Worm (Caenorhabditis elegans) whole organism, mixed stage, embryonic: ENCODE measurements around the gene T24D8.6.

Experiments used
- M03D4.4 ChIP-seq: sonication (generic microtip); optimal IDR thresholded peaks from 2 replicates; lab custom pipeline; 2017; ENCODE audit warnings: mild to moderate bottlenecking, missing genetic modification characterization, missing compliant biosample characterization
- bed-3 ChIP-seq: fragments of 200-800 bp; sonication (Bioruptor generic); optimal IDR thresholded peaks from 3 replicates; lab custom pipeline; 2018; ENCODE audit warnings: mild to moderate bottlenecking, missing genetic modification characterization, moderate library complexity, missing compliant biosample characterization
- blmp-1 ChIP-seq: fragments of 150-350 bp; optimal IDR thresholded peaks from 2 replicates; lab custom pipeline; 2014; ENCODE audit warnings: missing biosample characterization, missing genetic modification characterization
- ceh-39 ChIP-seq: fragments of 150-350 bp; optimal IDR thresholded peaks from 2 replicates; lab custom pipeline; 2014; ENCODE audit warnings: missing biosample characterization, missing genetic modification characterization
- ceh-43 ChIP-seq: fragments of 200-800 bp; sonication (Bioruptor generic); optimal IDR thresholded peaks from 2 replicates; lab custom pipeline; 2018; ENCODE audit warnings: mild to moderate bottlenecking, missing genetic modification characterization, moderate library complexity, missing compliant biosample characterization
- ceh-83 ChIP-seq: fragments of 200-800 bp; sonication (Bioruptor generic); optimal IDR thresholded peaks from 2 replicates; lab custom pipeline; 2018; ENCODE audit warnings: mild to moderate bottlenecking, missing genetic modification characterization, missing compliant biosample characterization
- ces-1 ChIP-seq: fragments of 150-350 bp; optimal IDR thresholded peaks from 2 replicates; lab custom pipeline; 2014; ENCODE audit warnings: missing biosample characterization, missing genetic modification reagents, missing genetic modification characterization
- cnd-1 ChIP-seq: fragments of 200-800 bp; sonication (Bioruptor generic); optimal IDR thresholded peaks from 2 replicates; lab custom pipeline; 2018; ENCODE audit warnings: mild to moderate bottlenecking, missing genetic modification characterization, missing compliant biosample characterization
- drap-1 ChIP-seq: fragments of 200-800 bp; sonication (Bioruptor generic); optimal IDR thresholded peaks from 3 replicates; lab custom pipeline; 2018; ENCODE audit warnings: mild to moderate bottlenecking, missing genetic modification characterization, missing compliant biosample characterization
- elt-1 ChIP-seq: sonication (generic microtip); optimal IDR thresholded peaks from 2 replicates; lab custom pipeline; 2017; ENCODE audit warnings: missing genetic modification characterization, mild to moderate bottlenecking, missing compliant biosample characterization, antibody characterized with exemption, moderate library complexity, borderline replicate concordance; ENCODE audit not compliant: insufficient read depth
- ham-2 ChIP-seq: fragments of 200-800 bp; sonication (Bioruptor generic); optimal IDR thresholded peaks from 2 replicates; lab custom pipeline; 2018; ENCODE audit warnings: mild to moderate bottlenecking, missing genetic modification characterization, missing compliant biosample characterization
- hlh-1 ChIP-seq: fragments of 150-350 bp; optimal IDR thresholded peaks from 2 replicates; lab custom pipeline; 2014; ENCODE audit warnings: missing biosample characterization, missing genetic modification reagents, missing genetic modification characterization
- lin-13 ChIP-seq: fragments of 150-350 bp; optimal IDR thresholded peaks from 2 replicates; lab custom pipeline; 2014; ENCODE audit warnings: missing biosample characterization, missing genetic modification characterization
- lin-32 ChIP-seq: fragments of 200-800 bp; sonication (Bioruptor generic); optimal IDR thresholded peaks from 2 replicates; lab custom pipeline; 2018; ENCODE audit warnings: mild to moderate bottlenecking, missing genetic modification characterization, missing compliant biosample characterization
- mab-5 ChIP-seq: fragments of 150-350 bp; optimal IDR thresholded peaks from 2 replicates; lab custom pipeline; 2014; ENCODE audit warnings: missing biosample characterization, missing genetic modification characterization
- mep-1 ChIP-seq: fragments of 150-350 bp; optimal IDR thresholded peaks from 2 replicates; lab custom pipeline; 2017; ENCODE audit warnings: missing biosample characterization, missing genetic modification reagents, missing genetic modification characterization, inconsistent platforms
- mls-2 ChIP-seq: sonication (generic microtip); optimal IDR thresholded peaks from 2 replicates; lab custom pipeline; 2016; ENCODE audit warnings: mild to moderate bottlenecking, missing genetic modification characterization, moderate library complexity, missing compliant biosample characterization
- nhr-12 ChIP-seq: fragments of 150-350 bp; optimal IDR thresholded peaks from 2 replicates; lab custom pipeline; 2014; ENCODE audit warnings: missing biosample characterization, missing genetic modification characterization
- nhr-2 ChIP-seq: fragments of 150-350 bp; optimal IDR thresholded peaks from 2 replicates; lab custom pipeline; 2014; ENCODE audit warnings: missing biosample characterization, missing genetic modification characterization
- nhr-237 ChIP-seq: fragments of 150-350 bp; optimal IDR thresholded peaks from 2 replicates; lab custom pipeline; 2014; ENCODE audit warnings: missing biosample characterization, missing genetic modification characterization
- nhr-28 ChIP-seq: fragments of 150-350 bp; optimal IDR thresholded peaks from 2 replicates; lab custom pipeline; 2014; ENCODE audit warnings: missing biosample characterization, missing genetic modification characterization
- nhr-76 ChIP-seq: sonication (generic microtip); optimal IDR thresholded peaks from 2 replicates; lab custom pipeline; 2017; ENCODE audit warnings: missing biosample characterization, missing genetic modification characterization
- pha-4 ChIP-seq: fragments of 150-350 bp; optimal IDR thresholded peaks from 2 replicates; lab custom pipeline; 2018; ENCODE audit warnings: missing biosample characterization, missing genetic modification reagents, missing genetic modification characterization
- sem-2 ChIP-seq: fragments of 200-800 bp; sonication (Bioruptor generic); optimal IDR thresholded peaks from 2 replicates; lab custom pipeline; 2018; ENCODE audit warnings: mild to moderate bottlenecking, missing genetic modification characterization, missing compliant biosample characterization
- snpc-4 ChIP-seq: fragments of 150-350 bp; optimal IDR thresholded peaks from 2 replicates; lab custom pipeline; 2014; ENCODE audit warnings: missing biosample characterization, missing genetic modification characterization
- sptf-1 ChIP-seq: sonication (generic microtip); optimal IDR thresholded peaks from 2 replicates; lab custom pipeline; 2017; ENCODE audit warnings: mild to moderate bottlenecking, missing genetic modification characterization, moderate library complexity, missing compliant biosample characterization
- tbx-8 ChIP-seq: fragments of 200-800 bp; sonication (Bioruptor generic); optimal IDR thresholded peaks from 2 replicates; lab custom pipeline; 2018; ENCODE audit warnings: mild to moderate bottlenecking, missing genetic modification characterization, moderate library complexity, missing compliant biosample characterization
- unc-120 ChIP-seq: sonication (generic microtip); optimal IDR thresholded peaks from 2 replicates; lab custom pipeline; 2017; ENCODE audit warnings: missing genetic modification characterization, missing compliant biosample characterization; ENCODE audit not compliant: poor library complexity, severe bottlenecking
- unc-39 ChIP-seq: fragments of 150-350 bp; optimal IDR thresholded peaks from 2 replicates; lab custom pipeline; 2014; ENCODE audit warnings: missing biosample characterization, missing genetic modification characterization
- unc-62 ChIP-seq: fragments of 150-350 bp; optimal IDR thresholded peaks from 2 replicates; lab custom pipeline; 2014; ENCODE audit warnings: missing biosample characterization, missing genetic modification reagents, missing genetic modification characterization
- zip-8 ChIP-seq: fragments of 150-350 bp; optimal IDR thresholded peaks from 2 replicates; lab custom pipeline; 2014; ENCODE audit warnings: missing biosample characterization, missing genetic modification characterization
- ztf-11 ChIP-seq: fragments of 150-350 bp; optimal IDR thresholded peaks from 2 replicates; lab custom pipeline; 2014; ENCODE audit warnings: missing biosample characterization, missing genetic modification characterization

T24D8.6 gene

DNA sequence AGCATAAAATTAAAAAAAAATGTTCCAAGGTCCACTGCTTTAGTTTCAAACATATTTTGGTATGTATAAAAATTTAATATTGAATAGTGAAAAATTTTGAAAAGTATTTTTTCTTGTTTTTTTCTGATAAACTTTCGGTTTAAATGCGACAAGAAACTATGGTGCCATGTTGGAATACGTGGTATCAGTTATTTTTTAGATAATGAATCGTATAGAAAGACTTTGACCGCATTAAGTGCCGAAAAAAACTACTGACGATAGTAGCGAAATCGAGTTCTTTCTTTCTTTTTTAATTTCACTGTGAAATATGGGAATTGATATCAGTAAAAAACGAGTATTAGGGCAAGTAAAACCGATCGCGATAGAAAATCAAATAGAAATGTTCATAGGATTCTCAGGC lies at the start of gene T24D8.6:
T24D8.6 (minus strand) TSS at position 101 of the 400 bp plus-strand sequence.
- TF ChIP-seq zip-8 (tag; lab: Kevin White, UChicago) (no peak), unc-62 (GFP tag; lab: Kevin White, UChicago) (no peak), mep-1 (tag; lab: Kevin White, UChicago) (no peak), nhr-76 (tag; lab: Kevin White, UChicago) (no peak), pha-4 (tag; lab: Kevin White, UChicago) (no peak)

DNA sequence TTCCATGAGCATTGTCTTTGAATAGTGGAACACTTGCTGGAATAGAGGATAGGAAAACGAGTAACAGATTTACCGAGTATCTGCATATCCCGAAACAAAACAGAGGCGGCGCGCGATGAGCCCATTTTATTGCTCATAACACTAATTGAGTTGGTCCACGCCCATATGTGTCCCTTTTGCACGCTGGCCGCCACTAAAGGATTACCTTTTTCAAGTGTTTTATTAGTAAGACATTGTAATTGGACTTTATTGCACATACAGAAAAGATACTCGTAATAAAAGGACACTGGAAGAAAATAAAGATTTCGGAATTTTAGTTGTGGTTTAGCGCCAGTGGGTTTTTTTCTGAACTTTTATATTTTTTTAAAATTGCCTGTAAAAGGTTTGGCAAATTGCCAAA lies 47.5 kb upstream of the T24D8.6 start, which contains the start of gene hlh-15:
hlh-15 (minus strand) TSS at position 101 of the 400 bp plus-strand sequence.
- TF ChIP-seq sptf-1 (no peak), nhr-2 (tag; lab: Kevin White, UChicago) (no peak), ceh-43 (GFP tag; lab: Kevin White, UChicago) (no peak), tbx-8 (GFP tag; lab: Kevin White, UChicago) (no peak), elt-1 (tag; lab: Kevin White, UChicago) (no peak), mls-2 (tag; lab: Kevin White, UChicago) (no peak), M03D4.4 (tag; lab: Kevin White, UChicago) (no peak), hlh-1 (tag; lab: Kevin White, UChicago) (no peak), drap-1 (GFP tag; lab: Kevin White, UChicago) (no peak), snpc-4 (tag; lab: Kevin White, UChicago) (no peak), ham-2 (no peak), nhr-76 (tag; lab: Kevin White, UChicago) (no peak), lin-32 (no peak), blmp-1 (tag; lab: Kevin White, UChicago) (no peak), unc-39 (tag; lab: Kevin White, UChicago) (no peak), nhr-28 (tag; lab: Kevin White, UChicago) (no peak), ztf-11 (tag; lab: Kevin White, UChicago) (no peak)

DNA sequence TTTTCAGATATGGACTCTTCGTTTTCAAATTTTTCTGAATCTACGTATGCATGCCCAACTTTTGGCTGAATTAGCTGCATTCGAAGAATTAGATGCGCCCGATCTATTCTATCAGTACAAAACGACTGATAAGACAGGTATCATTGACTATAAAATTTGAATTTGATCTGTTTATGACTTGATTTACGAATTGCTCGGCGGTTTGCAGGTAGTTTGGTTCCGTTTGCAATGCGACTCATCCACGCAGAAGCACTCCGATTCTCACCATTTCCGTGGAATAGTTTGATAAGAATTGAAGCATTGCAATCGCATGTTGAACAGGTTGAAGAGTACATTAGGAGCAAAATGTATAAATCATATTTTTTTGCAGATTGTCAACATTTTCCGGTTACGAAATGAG lies 45.2 kb upstream of the T24D8.6 start:
- TF ChIP-seq ceh-39 (tag; lab: Kevin White, UChicago): no peak
- TF ChIP-seq nhr-237 (tag; lab: Kevin White, UChicago): no peak
- TF ChIP-seq bed-3 (GFP tag; lab: Kevin White, UChicago): no peak
- no peak for TF ChIP-seq unc-62 (GFP tag; lab: Kevin White, UChicago)
- TF ChIP-seq zip-8 (tag; lab: Kevin White, UChicago): no peak
- TF ChIP-seq ceh-43 (GFP tag; lab: Kevin White, UChicago): no peak
- no peak for TF ChIP-seq sem-2
- no peak for TF ChIP-seq sptf-1
- TF ChIP-seq unc-120 (tag; lab: Kevin White, UChicago): no peak
- no peak for TF ChIP-seq lin-13 (tag; lab: Kevin White, UChicago)
- no peak for TF ChIP-seq cnd-1
- no peak for TF ChIP-seq ces-1
- TF ChIP-seq mab-5 (tag; lab: Kevin White, UChicago): no peak
- no peak for TF ChIP-seq blmp-1 (tag; lab: Kevin White, UChicago)

DNA sequence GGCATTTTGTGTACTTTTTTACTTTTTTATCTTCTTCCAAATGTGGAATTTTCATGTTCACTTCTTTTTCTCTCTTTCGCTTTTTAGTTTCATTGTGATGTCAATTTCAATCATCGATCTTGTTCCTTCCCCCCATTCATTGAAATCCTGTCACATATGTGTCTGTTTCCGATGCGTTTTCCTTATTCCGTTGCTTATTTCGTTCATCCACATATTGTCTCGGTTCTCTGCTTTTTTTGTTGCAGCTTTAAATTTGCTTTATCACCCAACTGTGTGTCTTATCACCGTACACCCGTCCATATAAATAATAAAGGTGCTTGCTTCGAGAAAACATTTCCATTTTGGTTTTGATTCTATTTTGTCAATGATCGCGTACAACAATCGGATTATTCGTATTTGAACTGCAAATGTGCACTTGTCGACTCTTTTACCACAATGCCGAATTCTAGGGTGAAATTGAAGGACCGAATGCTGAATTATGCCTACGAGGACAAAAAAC lies 43.5 kb upstream of the T24D8.6 start, which contains the start of the genes C43H6.12 and trpp-12:
C43H6.12 (plus strand) TSS at position 365 of the 499 bp plus-strand sequence.
trpp-12 (plus strand) TSS at position 449 of the 499 bp plus-strand sequence.
- TF ChIP-seq nhr-12 (tag; lab: Kevin White, UChicago) (no peak), ces-1 (no peak), ceh-83 (GFP tag; lab: Kevin White, UChicago) (no peak), lin-13 (tag; lab: Kevin White, UChicago) (no peak), zip-8 (tag; lab: Kevin White, UChicago) (no peak), ham-2 (no peak), mls-2 (tag; lab: Kevin White, UChicago) (no peak), elt-1 (tag; lab: Kevin White, UChicago) (no peak), tbx-8 (GFP tag; lab: Kevin White, UChicago) (no peak), sptf-1 (no peak), snpc-4 (tag; lab: Kevin White, UChicago) (no peak)
